Fruit fly (Drosophila melanogaster) whole organism, embryonic: ENCODE measurements around the gene Eip63E.

ENCODE experiments used
- Atf3 ChIP-seq: fragments of 200-800 bp; sonication (Bioruptor generic); optimal IDR thresholded peaks from 3 replicates; lab custom pipeline; 2016; ENCODE audit warnings: missing biosample characterization, missing genetic modification characterization
- Atf6 ChIP-seq: fragments of 200-800 bp; sonication (Bioruptor generic); IDR thresholded peaks from 2 replicates; pipeline ENCODE4 v1.3.6; 2022; ENCODE audit warnings: missing biosample characterization, missing genetic modification characterization
- B-H2 ChIP-seq: fragments of 200-800 bp; sonication (Bioruptor generic); optimal IDR thresholded peaks from 2 replicates; lab custom pipeline; 2018; ENCODE audit warnings: missing biosample characterization, mild to moderate bottlenecking, missing genetic modification characterization
- CG10147 ChIP-seq: fragments of 200-800 bp; sonication (Bioruptor generic); optimal IDR thresholded peaks from 2 replicates; lab custom pipeline; 2019; ENCODE audit warnings: missing biosample characterization, mild to moderate bottlenecking, missing genetic modification characterization, moderate library complexity
- CG10366 ChIP-seq: fragments of 200-800 bp; sonication (Bioruptor generic); IDR thresholded peaks from 2 replicates; pipeline ENCODE4 v1.3.6; 2022; ENCODE audit warnings: missing biosample characterization, missing genetic modification characterization
- CG10543 ChIP-seq: fragments of 200-800 bp; sonication (Bioruptor generic); optimal IDR thresholded peaks from 3 replicates; lab custom pipeline; 2017; ENCODE audit warnings: missing biosample characterization, mild to moderate bottlenecking, missing genetic modification characterization, moderate library complexity
- CG14441 ChIP-seq: fragments of 200-800 bp; sonication (Bioruptor generic); IDR thresholded peaks from 2 replicates; pipeline ENCODE4 v1.3.6; 2022; ENCODE audit warnings: missing biosample characterization, missing genetic modification characterization
- CG14860 ChIP-seq: fragments of 200-800 bp; sonication (Bioruptor generic); IDR thresholded peaks from 3 replicates; pipeline ENCODE4 v1.3.6; 2022; ENCODE audit warnings: missing biosample characterization, missing genetic modification characterization; ENCODE audit not compliant: partially characterized antibody
- CG15269 ChIP-seq: fragments of 200-800 bp; sonication (Bioruptor generic); optimal IDR thresholded peaks from 2 replicates; lab custom pipeline; 2018; ENCODE audit warnings: missing biosample characterization, mild to moderate bottlenecking, missing genetic modification characterization, moderate library complexity
- CG16779 ChIP-seq: fragments of 200-800 bp; sonication (Bioruptor generic); IDR thresholded peaks from 2 replicates; pipeline ENCODE4 v1.3.6; 2022; ENCODE audit warnings: missing biosample characterization, missing genetic modification characterization
- CG17568 ChIP-seq: fragments of 200-800 bp; sonication (Bioruptor generic); optimal IDR thresholded peaks from 2 replicates; lab custom pipeline; 2018; ENCODE audit warnings: missing biosample characterization, mild to moderate bottlenecking, missing genetic modification characterization, moderate library complexity
- CG2678 ChIP-seq: fragments of 200-800 bp; sonication (Bioruptor generic); optimal IDR thresholded peaks from 3 replicates; lab custom pipeline; 2019; ENCODE audit warnings: missing biosample characterization, mild to moderate bottlenecking, missing genetic modification characterization, moderate library complexity
- CG30431 ChIP-seq: fragments of 200-800 bp; sonication (Bioruptor generic); optimal IDR thresholded peaks from 2 replicates; lab custom pipeline; 2017; ENCODE audit warnings: missing biosample characterization, missing genetic modification characterization
- CG3995 ChIP-seq: fragments of 200-800 bp; sonication (Bioruptor generic); optimal IDR thresholded peaks from 3 replicates; lab custom pipeline; 2016; ENCODE audit warnings: missing biosample characterization, missing genetic modification characterization
- CG4328 ChIP-seq: fragments of 200-800 bp; sonication (Bioruptor generic); optimal IDR thresholded peaks from 3 replicates; lab custom pipeline; 2017; ENCODE audit warnings: missing biosample characterization, missing genetic modification reagents, missing genetic modification characterization
- CG6854 ChIP-seq: fragments of 200-800 bp; sonication (Bioruptor generic); optimal IDR thresholded peaks from 3 replicates; lab custom pipeline; 2017; ENCODE audit warnings: missing biosample characterization, mild to moderate bottlenecking, missing genetic modification characterization
- CG8281 ChIP-seq: fragments of 200-800 bp; sonication (Bioruptor generic); optimal IDR thresholded peaks from 2 replicates; lab custom pipeline; 2018; ENCODE audit warnings: missing biosample characterization, mild to moderate bottlenecking, missing genetic modification characterization, moderate library complexity
- CTCF ChIP-seq: fragments of 200-800 bp; sonication (Bioruptor generic); optimal IDR thresholded peaks from 2 replicates; lab custom pipeline; 2017; ENCODE audit warnings: missing biosample characterization, mild to moderate bottlenecking, missing genetic modification characterization, moderate library complexity
- CrebB ChIP-seq: fragments of 200-800 bp; sonication (Bioruptor generic); optimal IDR thresholded peaks from 3 replicates; lab custom pipeline; 2018; ENCODE audit warnings: missing biosample characterization, mild to moderate bottlenecking, missing genetic modification characterization
- Dfd ChIP-seq, 2 experiments: fragments of >200 bp; optimal IDR thresholded peaks; 2 replicates each; lab custom pipeline; 2017; ENCODE audit warnings: missing biosample characterization in 2 of 2, missing genetic modification characterization in 2 of 2
- Hand ChIP-seq: fragments of 200-800 bp; sonication (Bioruptor generic); optimal IDR thresholded peaks from 2 replicates; lab custom pipeline; 2017; ENCODE audit warnings: mild to moderate bottlenecking, missing biosample characterization, missing genetic modification reagents, missing genetic modification characterization
- Hey ChIP-seq: fragments of 200-800 bp; sonication (Bioruptor generic); optimal IDR thresholded peaks from 3 replicates; lab custom pipeline; 2018; ENCODE audit warnings: missing biosample characterization, mild to moderate bottlenecking, missing genetic modification characterization
- Hmr ChIP-seq: fragments of 200-800 bp; sonication (Bioruptor generic); optimal IDR thresholded peaks from 3 replicates; lab custom pipeline; 2017; ENCODE audit warnings: mild to moderate bottlenecking, missing biosample characterization, missing genetic modification reagents, missing genetic modification characterization
- Hr78 ChIP-seq, 2 experiments: fragments of 200-800 bp in 1 of 2; fragments of >200 bp in 1 of 2; sonication (Bioruptor generic) in 1 of 2; optimal IDR thresholded peaks; 2 replicates each; lab custom pipeline; 2017 to 2019; ENCODE audit warnings: missing biosample characterization in 2 of 2, missing genetic modification characterization in 2 of 2, mild to moderate bottlenecking in 1 of 2, moderate library complexity in 1 of 2
- Meics ChIP-seq: fragments of 200-800 bp; sonication (Bioruptor generic); optimal IDR thresholded peaks from 2 replicates; lab custom pipeline; 2017; ENCODE audit warnings: missing biosample characterization, mild to moderate bottlenecking, missing genetic modification characterization
- NK7.1 ChIP-seq: fragments of 200-800 bp; sonication (Bioruptor generic); optimal IDR thresholded peaks from 3 replicates; lab custom pipeline; 2016; ENCODE audit warnings: missing biosample characterization, missing genetic modification characterization
- Rfx ChIP-seq: fragments of 200-800 bp; sonication (Bioruptor generic); IDR thresholded peaks from 2 replicates; pipeline ENCODE4 v1.3.6; 2022; ENCODE audit warnings: missing biosample characterization, missing genetic modification characterization
- Sry-β ChIP-seq: fragments of 200-800 bp; sonication (Bioruptor generic); optimal IDR thresholded peaks from 2 replicates; lab custom pipeline; 2018; ENCODE audit warnings: missing biosample characterization, mild to moderate bottlenecking, missing genetic modification characterization, moderate library complexity
- ab ChIP-seq: fragments of 200-800 bp; sonication (Bioruptor generic); optimal IDR thresholded peaks from 2 replicates; lab custom pipeline; 2016; ENCODE audit warnings: missing biosample characterization, missing genetic modification characterization
- al ChIP-seq: fragments of 200-800 bp; sonication (Bioruptor generic); IDR thresholded peaks from 2 replicates; pipeline ENCODE4 v1.3.6; 2022; ENCODE audit warnings: missing biosample characterization, missing genetic modification characterization
- cato ChIP-seq: fragments of 200-800 bp; sonication (Bioruptor generic); optimal IDR thresholded peaks from 2 replicates; lab custom pipeline; 2016; ENCODE audit warnings: missing biosample characterization, missing genetic modification characterization, borderline replicate concordance
- caup ChIP-seq: fragments of 200-800 bp; sonication (Bioruptor generic); optimal IDR thresholded peaks from 3 replicates; lab custom pipeline; 2017; ENCODE audit warnings: missing biosample characterization, mild to moderate bottlenecking, missing genetic modification characterization, moderate library complexity; ENCODE audit not compliant: severe bottlenecking
- chinmo ChIP-seq: fragments of 200-800 bp; sonication (Bioruptor generic); IDR thresholded peaks from 4 replicates; pipeline ENCODE4 v1.3.6; 2022; ENCODE audit warnings: missing biosample characterization, missing genetic modification characterization; ENCODE audit not compliant: partially characterized antibody
- da ChIP-seq: fragments of 200-800 bp; sonication (Bioruptor generic); optimal IDR thresholded peaks from 2 replicates; lab custom pipeline; 2016; ENCODE audit warnings: missing biosample characterization, missing genetic modification characterization
- dmrt11E ChIP-seq: fragments of 200-800 bp; sonication (Bioruptor generic); optimal IDR thresholded peaks from 3 replicates; lab custom pipeline; 2018; ENCODE audit warnings: missing biosample characterization, mild to moderate bottlenecking, missing genetic modification characterization, moderate library complexity
- gce ChIP-seq: fragments of 200-800 bp; sonication (Bioruptor generic); IDR thresholded peaks from 3 replicates; pipeline ENCODE4 v1.3.6; 2022; ENCODE audit warnings: missing biosample characterization, missing genetic modification characterization
- kni ChIP-seq: fragments of 200-800 bp; sonication (Bioruptor generic); optimal IDR thresholded peaks from 3 replicates; lab custom pipeline; 2017; ENCODE audit warnings: mild to moderate bottlenecking, missing biosample characterization, missing genetic modification reagents, missing genetic modification characterization
- lab ChIP-seq: fragments of 200-800 bp; sonication (Bioruptor generic); optimal IDR thresholded peaks from 3 replicates; lab custom pipeline; 2017; ENCODE audit warnings: missing biosample characterization, missing genetic modification characterization, mild to moderate bottlenecking, moderate library complexity, missing genetic modification reagents
- lov ChIP-seq, 2 experiments: fragments of 200-800 bp in 1 of 2; fragments of >200 bp in 1 of 2; sonication (Bioruptor generic) in 1 of 2; IDR thresholded peaks in 1 of 2; optimal IDR thresholded peaks in 1 of 2; 2 replicates in 1 of 2; 3 replicates in 1 of 2; pipeline versions ENCODE4 v1.3.6 to Lab custom; 2017 to 2022; ENCODE audit warnings: missing biosample characterization in 1 of 2, missing genetic modification characterization in 1 of 2
- oc ChIP-seq: fragments of 200-800 bp; sonication (Bioruptor generic); optimal IDR thresholded peaks from 2 replicates; lab custom pipeline; 2018; ENCODE audit warnings: missing biosample characterization, mild to moderate bottlenecking, missing genetic modification characterization, moderate library complexity
- onecut ChIP-seq: fragments of 200-800 bp; sonication (Bioruptor generic); IDR thresholded peaks from 2 replicates; pipeline ENCODE4 v1.3.6; 2022; ENCODE audit warnings: missing biosample characterization, missing genetic modification characterization
- run ChIP-seq: fragments of 200-800 bp; sonication (Bioruptor generic); optimal IDR thresholded peaks from 3 replicates; lab custom pipeline; 2018; ENCODE audit warnings: missing biosample characterization, mild to moderate bottlenecking, missing genetic modification characterization
- scrt ChIP-seq: fragments of 200-800 bp; sonication (Bioruptor generic); optimal IDR thresholded peaks from 2 replicates; lab custom pipeline; 2018; ENCODE audit warnings: missing biosample characterization, mild to moderate bottlenecking, missing genetic modification characterization, moderate library complexity
- sd ChIP-seq: fragments of 200-800 bp; sonication (Bioruptor generic); optimal IDR thresholded peaks from 3 replicates; lab custom pipeline; 2018; ENCODE audit warnings: missing biosample characterization, mild to moderate bottlenecking, missing genetic modification characterization, moderate library complexity
- sisA ChIP-seq: fragments of 200-800 bp; sonication (Bioruptor generic); IDR thresholded peaks from 2 replicates; pipeline ENCODE4 v1.3.6; 2022; ENCODE audit warnings: missing biosample characterization, missing genetic modification characterization
- trem ChIP-seq: fragments of 200-800 bp; optimal IDR thresholded peaks from 3 replicates; lab custom pipeline; 2019; ENCODE audit warnings: missing biosample characterization, mild to moderate bottlenecking, missing genetic modification characterization, moderate library complexity
- wor ChIP-seq: fragments of 200-800 bp; sonication (Bioruptor generic); IDR thresholded peaks from 2 replicates; pipeline ENCODE4 v1.3.6; 2022; ENCODE audit warnings: missing biosample characterization, missing genetic modification characterization

Gene Eip63E

DNA sequence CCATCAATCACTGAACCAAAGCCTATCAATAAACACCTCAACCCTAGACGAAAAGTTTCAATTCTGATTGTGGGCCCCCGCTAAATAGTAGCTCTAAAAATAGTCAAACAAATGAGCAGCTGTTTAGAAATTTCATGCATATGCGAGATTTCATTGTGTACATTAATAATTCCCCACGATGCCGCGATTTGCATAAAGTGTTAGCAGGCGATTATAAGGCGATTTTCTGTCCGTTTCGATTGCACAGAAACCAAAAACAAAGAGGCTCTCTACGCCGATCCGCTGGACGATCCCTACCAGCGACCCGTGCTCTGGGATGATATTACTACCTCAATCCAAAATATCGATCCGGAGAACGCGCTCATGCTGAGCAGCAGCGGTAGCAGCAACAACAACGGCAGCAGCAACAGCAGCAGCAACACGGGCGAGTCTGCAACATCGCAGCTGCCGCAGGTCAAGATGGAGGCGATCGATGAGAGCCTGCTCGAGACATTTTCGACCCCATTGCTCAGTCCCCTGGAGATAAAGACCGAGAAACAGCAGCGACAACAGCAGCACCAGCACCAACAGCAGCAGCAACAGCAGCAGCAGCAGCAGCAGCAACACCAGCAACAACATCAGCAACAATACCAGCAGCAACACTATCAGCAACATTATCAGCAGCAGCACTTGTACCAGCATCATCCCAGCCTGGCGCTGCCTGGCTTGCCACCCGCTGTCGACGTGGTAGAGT, 130.2 kb downstream of the Eip63E start (continued):
- peak; percentile 1 for TF ChIP-seq Meics
- no peak for TF ChIP-seq Hr78 (GFP tag; optimal IDR thresholded peaks at IDR 0.05; lab: Kevin White, UChicago)
- no peak for TF ChIP-seq CG30431 (GFP tag; lab: Kevin White, UChicago)
- no peak for TF ChIP-seq Atf6 (GFP tag; lab: Robert Waterston, UW)
- TF ChIP-seq trem (tag; lab: Kevin White, UChicago) = no peak
- TF ChIP-seq CG14860 (GFP tag; lab: Robert Waterston, UW) = no peak
- no peak for TF ChIP-seq CG3995 (GFP tag; lab: Kevin White, UChicago)
- TF ChIP-seq da (GFP tag; lab: Kevin White, UChicago) = no peak
- TF ChIP-seq sd (tag; lab: Kevin White, UChicago) = no peak
- no peak for TF ChIP-seq CG16779 (GFP tag; lab: Robert Waterston, UW)
- no peak for TF ChIP-seq CG8281 (tag; lab: Kevin White, UChicago)
- TF ChIP-seq Hand = no peak
- no peak for TF ChIP-seq oc
- TF ChIP-seq cato (GFP tag; lab: Kevin White, UChicago) = no peak
- TF ChIP-seq run (tag; lab: Kevin White, UChicago) = no peak
- TF ChIP-seq Rfx (GFP tag; lab: Robert Waterston, UW) = peak; percentile 36; the same call in 1 of the 2 replicates
- TF ChIP-seq scrt (GFP tag; lab: Kevin White, UChicago) = no peak
- TF ChIP-seq chinmo (GFP tag; lab: Robert Waterston, UW) = 0 out of 4 replicates have a peak, but pooled peaks have one; percentile 12
- peak; percentile 14; the same call in 1 of the 2 replicates for TF ChIP-seq al (GFP tag; lab: Robert Waterston, UW)
- TF ChIP-seq CTCF (GFP tag; lab: Kevin White, UChicago) = no peak
- no peak for TF ChIP-seq CG17568 (GFP tag; lab: Kevin White, UChicago)
- no peak for TF ChIP-seq Hey (tag; lab: Kevin White, UChicago)
- TF ChIP-seq Dfd (GFP tag; optimal IDR thresholded peaks at IDR 0.05; lab: Kevin White, UChicago) = peak in 1 of 2 experiments; percentile 26
- no peak for TF ChIP-seq CG10147
- TF ChIP-seq CG14441 (GFP tag; lab: Robert Waterston, UW) = no peak
- no peak for TF ChIP-seq Sry-β (GFP tag; lab: Kevin White, UChicago)
- no peak for TF ChIP-seq CG10366 (GFP tag; lab: Robert Waterston, UW)
- no peak for TF ChIP-seq gce
- peak; percentile 20 for TF ChIP-seq Hmr (GFP tag; lab: Kevin White, UChicago)
- TF ChIP-seq wor (GFP tag; lab: Robert Waterston, UW) = no peak
- TF ChIP-seq dmrt11E (tag; lab: Kevin White, UChicago) = no peak
- TF ChIP-seq CG4328 (GFP tag; lab: Kevin White, UChicago) = no peak
- no peak for TF ChIP-seq ab
- no peak for TF ChIP-seq kni (GFP tag; lab: Kevin White, UChicago)
- no peak for TF ChIP-seq NK7.1
- TF ChIP-seq sisA (GFP tag; lab: Robert Waterston, UW) = no peak
- no peak for TF ChIP-seq Atf3 (GFP tag; lab: Kevin White, UChicago)
- no peak for TF ChIP-seq CrebB (tag; lab: Kevin White, UChicago)
- TF ChIP-seq caup (GFP tag; lab: Kevin White, UChicago) = peak; percentile 25
- peak; percentile 34 for TF ChIP-seq CG2678 (tag; lab: Kevin White, UChicago)
- no peak for TF ChIP-seq onecut (GFP tag; lab: Robert Waterston, UW)
- peak; percentile 1 for TF ChIP-seq CG10543
- TF ChIP-seq CG6854 (GFP tag; lab: Kevin White, UChicago) = no peak
- no peak for TF ChIP-seq B-H2
- peak; percentile 26 for TF ChIP-seq lab (GFP tag; lab: Kevin White, UChicago)
- peak; percentile 8 for TF ChIP-seq CG15269 (tag; lab: Kevin White, UChicago)
- TF ChIP-seq lov (optimal IDR thresholded peaks at IDR 0.05; lab: Kevin White, UChicago) = no peak
- TF ChIP-seq lov (GFP tag; IDR thresholded peaks at IDR 0.05; lab: Robert Waterston, UW) = no peak
